Fruit fly (Drosophila melanogaster) whole organism, adult: ENCODE measurements around the gene EndoA.

Source experiments
- CG11617 ChIP-seq: fragments of 200-800 bp; sonication (Bioruptor generic); optimal IDR thresholded peaks from 2 replicates; lab custom pipeline; 2017; ENCODE audit warnings: mild to moderate bottlenecking, missing biosample characterization, missing genetic modification reagents, missing genetic modification characterization
- CG12768 ChIP-seq: fragments of 200-800 bp; sonication (Bioruptor generic); optimal IDR thresholded peaks from 2 replicates; lab custom pipeline; 2017; ENCODE audit warnings: missing biosample characterization, missing genetic modification characterization, mild to moderate bottlenecking, moderate library complexity, missing genetic modification reagents
- CG14711 ChIP-seq: fragments of 200-800 bp; sonication (Bioruptor generic); optimal IDR thresholded peaks from 2 replicates; lab custom pipeline; 2018; ENCODE audit warnings: missing biosample characterization, mild to moderate bottlenecking, missing genetic modification characterization, moderate library complexity
- CG1620 ChIP-seq: fragments of 200-800 bp; sonication (Bioruptor generic); optimal IDR thresholded peaks from 2 replicates; lab custom pipeline; 2016; ENCODE audit warnings: missing biosample characterization, missing genetic modification characterization
- CG7045 ChIP-seq: fragments of 200-800 bp; sonication (Bioruptor generic); optimal IDR thresholded peaks from 2 replicates; lab custom pipeline; 2017; ENCODE audit warnings: missing biosample characterization, mild to moderate bottlenecking, missing genetic modification characterization
- CG7101 ChIP-seq: fragments of 200-800 bp; sonication (Bioruptor generic); optimal IDR thresholded peaks from 2 replicates; lab custom pipeline; 2018; ENCODE audit warnings: missing biosample characterization, mild to moderate bottlenecking, missing genetic modification characterization, moderate library complexity
- Hr96 ChIP-seq: fragments of 200-800 bp; sonication (Bioruptor generic); optimal IDR thresholded peaks from 2 replicates; lab custom pipeline; 2016; ENCODE audit warnings: missing biosample characterization, missing genetic modification characterization
- Mnt ChIP-seq: fragments of 200-800 bp; sonication (Bioruptor generic); optimal IDR thresholded peaks from 2 replicates; lab custom pipeline; 2016; ENCODE audit warnings: missing biosample characterization, mild to moderate bottlenecking, missing genetic modification characterization
- ovo ChIP-seq: fragments of 200-800 bp; sonication (Bioruptor generic); optimal IDR thresholded peaks from 2 replicates; lab custom pipeline; 2016; ENCODE audit warnings: missing biosample characterization, missing genetic modification characterization
- pad ChIP-seq: fragments of 200-800 bp; sonication (Bioruptor generic); optimal IDR thresholded peaks from 3 replicates; lab custom pipeline; 2017; ENCODE audit warnings: missing biosample characterization, missing genetic modification characterization, mild to moderate bottlenecking, moderate library complexity, missing genetic modification reagents
- tj ChIP-seq: fragments of 200-800 bp; sonication (Bioruptor generic); optimal IDR thresholded peaks from 3 replicates; lab custom pipeline; 2017; ENCODE audit warnings: missing biosample characterization, mild to moderate bottlenecking, missing genetic modification characterization, moderate library complexity
- toe ChIP-seq: fragments of 200-800 bp; sonication (Bioruptor generic); optimal IDR thresholded peaks from 2 replicates; lab custom pipeline; 2016; ENCODE audit warnings: missing biosample characterization, missing genetic modification characterization

The EndoA gene

DNA sequence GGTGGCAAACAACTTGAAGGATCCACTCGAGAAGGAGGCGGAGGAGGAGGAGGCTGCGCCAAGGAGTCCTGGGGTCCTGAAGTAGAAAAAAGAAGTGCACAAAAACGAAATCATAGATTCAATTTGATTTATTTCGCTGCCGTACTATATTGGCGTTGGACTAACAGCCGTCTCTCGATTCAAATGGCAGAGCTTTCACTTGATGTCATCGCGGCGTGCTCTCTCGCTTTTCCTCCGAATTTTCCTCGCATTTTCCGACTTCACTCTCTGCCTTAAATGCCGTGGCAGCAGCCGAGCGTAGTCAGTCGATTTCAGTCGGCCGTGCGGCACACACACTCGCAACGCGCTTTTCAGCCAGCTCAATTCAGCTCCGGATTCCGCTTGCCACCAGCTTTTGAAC lies 43.5 kb downstream of the EndoA start, which contains the start of gene CG43732:
Gene CG43732, plus strand, starts transcription at position 301 of the 400 bp plus-strand sequence.
- TF ChIP-seq pad (GFP tag; lab: Kevin White, UChicago) (no peak), CG1620 (no peak), CG7101 (tag; lab: Kevin White, UChicago) (no peak), toe (GFP tag; lab: Kevin White, UChicago) (no peak), CG14711 (no peak), Hr96 (GFP tag; lab: Kevin White, UChicago) (no peak), CG11617 (GFP tag; lab: Kevin White, UChicago) (no peak), tj (GFP tag; lab: Kevin White, UChicago) (no peak), ovo (no peak), CG7045 (GFP tag; lab: Kevin White, UChicago) (no peak), CG12768 (no peak), Mnt (GFP tag; lab: Kevin White, UChicago) (no peak)
